Fruit fly (Drosophila melanogaster) whole organism, wandering third instar larva: ENCODE results near the gene Vps37B.

Source experiments
- Abd-B ChIP-seq: fragments of >200 bp; optimal IDR thresholded peaks from 2 replicates; lab custom pipeline; 2017; ENCODE audit warnings: missing biosample characterization, missing genetic modification characterization
- CG9705 ChIP-seq: fragments of 200-800 bp; sonication (Bioruptor generic); optimal IDR thresholded peaks from 2 replicates; lab custom pipeline; 2018; ENCODE audit warnings: missing biosample characterization, mild to moderate bottlenecking, missing genetic modification characterization
- CrebA ChIP-seq: fragments of 200-800 bp; sonication (Bioruptor generic); optimal IDR thresholded peaks from 2 replicates; lab custom pipeline; 2016; ENCODE audit warnings: missing biosample characterization, mild to moderate bottlenecking, missing genetic modification characterization, borderline replicate concordance
- Dfd ChIP-seq: fragments of >200 bp; optimal IDR thresholded peaks from 2 replicates; lab custom pipeline; 2017; ENCODE audit warnings: missing biosample characterization, missing genetic modification characterization
- Dif ChIP-seq: fragments of 200-275, 200-300 bp; sonication (Bioruptor generic); optimal IDR thresholded peaks from 2 replicates; lab custom pipeline; 2018; ENCODE audit warnings: missing biosample characterization, missing genetic modification characterization; ENCODE audit not compliant: partially characterized antibody
- GATAd ChIP-seq: sonication (Bioruptor generic); optimal IDR thresholded peaks from 2 replicates; lab custom pipeline; 2016; ENCODE audit warnings: missing biosample characterization, missing genetic modification characterization
- HLH106 ChIP-seq: fragments of 200-800 bp; optimal IDR thresholded peaks from 3 replicates; lab custom pipeline; 2019; ENCODE audit warnings: missing biosample characterization, mild to moderate bottlenecking, missing genetic modification characterization, moderate library complexity
- Hr78 ChIP-seq: fragments of >200 bp; optimal IDR thresholded peaks from 2 replicates; lab custom pipeline; 2017; ENCODE audit warnings: missing biosample characterization, missing genetic modification characterization
- Hr83 ChIP-seq: fragments of 200-300 bp; sonication (Bioruptor generic); optimal IDR thresholded peaks from 2 replicates; lab custom pipeline; 2016; ENCODE audit warnings: missing biosample characterization, mild to moderate bottlenecking, missing genetic modification characterization, moderate library complexity; ENCODE audit not compliant: poor library complexity, severe bottlenecking
- Jra ChIP-seq: sonication (Bioruptor generic); optimal IDR thresholded peaks from 2 replicates; lab custom pipeline; 2016; ENCODE audit warnings: missing biosample characterization, missing genetic modification characterization
- Mio ChIP-seq: sonication (Bioruptor generic); optimal IDR thresholded peaks from 2 replicates; lab custom pipeline; 2016; ENCODE audit warnings: missing biosample characterization, missing genetic modification characterization
- Myc ChIP-seq: fragments of >200 bp; optimal IDR thresholded peaks from 2 replicates; lab custom pipeline; 2017
- N ChIP-seq: fragments of >200 bp; optimal IDR thresholded peaks from 2 replicates; lab custom pipeline; 2018; ENCODE audit warnings: missing biosample characterization, missing external identifiers, missing genetic modification characterization
- OdsH ChIP-seq: fragments of 200-800 bp; sonication (Bioruptor generic); optimal IDR thresholded peaks from 2 replicates; lab custom pipeline; 2016; ENCODE audit warnings: missing biosample characterization, mild to moderate bottlenecking, missing genetic modification characterization
- Rel ChIP-seq, 2 experiments: fragments of 200-800 bp; sonication (Bioruptor generic) in 1 of 2; optimal IDR thresholded peaks; 2 replicates in 1 of 2; 3 replicates in 1 of 2; lab custom pipeline; 2016 to 2019; ENCODE audit warnings: mild to moderate bottlenecking in 2 of 2, missing biosample characterization in 2 of 2, missing genetic modification characterization in 2 of 2, moderate library complexity in 1 of 2
- Vsx2 ChIP-seq: fragments of 200-300, 225-300 bp; sonication (Bioruptor generic); optimal IDR thresholded peaks from 2 replicates; lab custom pipeline; 2018; ENCODE audit warnings: missing biosample characterization, missing genetic modification characterization; ENCODE audit not compliant: partially characterized antibody
- br ChIP-seq: fragments of 200-800 bp; sonication (Bioruptor generic); optimal IDR thresholded peaks from 2 replicates; lab custom pipeline; 2016; ENCODE audit warnings: missing biosample characterization, missing genetic modification characterization
- dl ChIP-seq, 2 experiments: fragments of 175-275, 200-275 bp in 1 of 2; fragments of 200-275 bp in 1 of 2; sonication (Bioruptor generic); optimal IDR thresholded peaks; lab custom pipeline; 2018; ENCODE audit warnings: mild to moderate bottlenecking in 2 of 2, missing biosample characterization in 2 of 2, missing genetic modification characterization in 2 of 2, moderate library complexity in 2 of 2; ENCODE audit not compliant: partially characterized antibody in 2 of 2, insufficient read depth in 1 of 2
- dsf ChIP-seq: sonication (Bioruptor generic); optimal IDR thresholded peaks from 2 replicates; lab custom pipeline; 2016; ENCODE audit warnings: missing biosample characterization, missing genetic modification characterization, borderline replicate concordance
- ey ChIP-seq: fragments of 200-800 bp; sonication (Bioruptor generic); optimal IDR thresholded peaks from 2 replicates; lab custom pipeline; 2016; ENCODE audit warnings: missing biosample characterization, missing genetic modification characterization
- foxo ChIP-seq, 2 experiments: fragments of 200-800 bp; sonication (Bioruptor generic); optimal IDR thresholded peaks; 2 replicates in 1 of 2; 3 replicates in 1 of 2; lab custom pipeline; 2016 to 2017; ENCODE audit warnings: missing biosample characterization in 2 of 2, missing genetic modification characterization in 2 of 2
- fru ChIP-seq: fragments of 200-800 bp; sonication (Bioruptor generic); optimal IDR thresholded peaks from 3 replicates; lab custom pipeline; 2016; ENCODE audit warnings: missing biosample characterization, mild to moderate bottlenecking, missing genetic modification characterization
- h ChIP-seq: fragments of 200-800 bp; sonication (Bioruptor generic); optimal IDR thresholded peaks from 3 replicates; lab custom pipeline; 2016; ENCODE audit warnings: missing biosample characterization, mild to moderate bottlenecking, missing genetic modification characterization
- jim ChIP-seq: fragments of 175-275, 200-325 bp; sonication (Bioruptor generic); optimal IDR thresholded peaks from 2 replicates; lab custom pipeline; 2016; ENCODE audit warnings: missing biosample characterization, mild to moderate bottlenecking, missing genetic modification characterization
- lola ChIP-seq: fragments of >200 bp; optimal IDR thresholded peaks from 2 replicates; lab custom pipeline; 2017; ENCODE audit warnings: missing biosample characterization, missing genetic modification characterization
- pan ChIP-seq: fragments of >200 bp; optimal IDR thresholded peaks from 2 replicates; lab custom pipeline; 2017
- psq ChIP-seq: fragments of 200-800 bp; sonication (Bioruptor generic); optimal IDR thresholded peaks from 3 replicates; lab custom pipeline; 2017; ENCODE audit warnings: missing biosample characterization, mild to moderate bottlenecking, missing genetic modification characterization, moderate library complexity
- rgr ChIP-seq: fragments of 200-800 bp; sonication (Bioruptor generic); optimal IDR thresholded peaks from 3 replicates; lab custom pipeline; 2016; ENCODE audit warnings: missing biosample characterization, mild to moderate bottlenecking, missing genetic modification characterization
- sage ChIP-seq: fragments of 200-800 bp; sonication (Bioruptor generic); optimal IDR thresholded peaks from 2 replicates; lab custom pipeline; 2016; ENCODE audit warnings: missing biosample characterization, mild to moderate bottlenecking, missing genetic modification characterization
- sv ChIP-seq: fragments of 200-800 bp; sonication (Bioruptor generic); optimal IDR thresholded peaks from 3 replicates; lab custom pipeline; 2016; ENCODE audit warnings: missing biosample characterization, missing genetic modification characterization
- tai ChIP-seq: sonication (Bioruptor generic); optimal IDR thresholded peaks from 2 replicates; lab custom pipeline; 2016; ENCODE audit warnings: missing biosample characterization, missing genetic modification characterization
- usp ChIP-seq: fragments of >200 bp; optimal IDR thresholded peaks from 2 replicates; lab custom pipeline; 2017; ENCODE audit warnings: missing biosample characterization, missing genetic modification characterization
- woc ChIP-seq: sonication (Bioruptor generic); optimal IDR thresholded peaks from 2 replicates; lab custom pipeline; 2016; ENCODE audit warnings: missing biosample characterization, mild to moderate bottlenecking, missing genetic modification characterization

The Vps37B gene

dm6 chr3R:5199581-5199980, 26.4 kb upstream of the Vps37B start:
- TF ChIP-seq Dfd (GFP tag; lab: Kevin White, UChicago) (no peak), sage (no peak), fru (no peak), GATAd (no peak), Dif (GFP tag; lab: Kevin White, UChicago) (no peak), OdsH (GFP tag; lab: Kevin White, UChicago) (no peak)

dm6 chr3R:5203796-5204195, 22.2 kb upstream of the Vps37B start:
- TF ChIP-seq Hr83 (GFP tag; lab: Kevin White, UChicago) (no peak), jim (no peak), Dfd (GFP tag; lab: Kevin White, UChicago) (no peak), sage (no peak), usp (GFP tag; lab: Kevin White, UChicago) (no peak), sv (no peak), OdsH (GFP tag; lab: Kevin White, UChicago) (no peak), lola (no peak), Jra (GFP tag; lab: Kevin White, UChicago) (no peak)

- TF ChIP-seq tai (GFP tag; lab: Kevin White, UChicago) (no peak), Mio (no peak), jim (no peak), GATAd (no peak), dl (GFP tag; optimal IDR thresholded peaks at IDR 0.05; lab: Kevin White, UChicago; ENCODE audit: insufficient read depth in 1 of 2, partially characterized antibody in 2 of 2) (no peak), CrebA (GFP tag; lab: Kevin White, UChicago) (no peak), OdsH (GFP tag; lab: Kevin White, UChicago) (no peak), Dif (GFP tag; lab: Kevin White, UChicago) (no peak), HLH106 (tag; lab: Kevin White, UChicago) (no peak), Vsx2 (no peak), N (GFP tag; lab: Kevin White, UChicago) (no peak), Jra (GFP tag; lab: Kevin White, UChicago) (no peak), CG9705 (GFP tag; lab: Kevin White, UChicago) (no peak), woc (no peak), br (GFP tag; lab: Kevin White, UChicago) (no peak), usp (GFP tag; lab: Kevin White, UChicago) (no peak), pan (lab: Kevin White, UChicago) (no peak), Abd-B (GFP tag; lab: Kevin White, UChicago) (no peak), fru (no peak), Hr83 (GFP tag; lab: Kevin White, UChicago) (no peak)
Observed at dm6 chr3R:5205319-5206033, 20.5 kb upstream of the Vps37B start.

- TF ChIP-seq Hr83 (GFP tag; lab: Kevin White, UChicago) (no peak), Rel (GFP tag; optimal IDR thresholded peaks at IDR 0.05; lab: Kevin White, UChicago) (no peak), Rel (tag; optimal IDR thresholded peaks at IDR 0.05; lab: Kevin White, UChicago) (peak; percentile 80)
Observed at dm6 chr3R:5207277-5208114, 18.5 kb upstream of the Vps37B start.

dm6 chr3R:5208115-5208365, 17.9 kb upstream of the Vps37B start:
- TF ChIP-seq Hr83 (GFP tag; lab: Kevin White, UChicago), result no peak
- no peak for TF ChIP-seq woc
- TF ChIP-seq jim, result no peak
- TF ChIP-seq ey (GFP tag; lab: Kevin White, UChicago), result no peak
- TF ChIP-seq sv, result no peak
- no peak for TF ChIP-seq Hr78 (GFP tag; lab: Kevin White, UChicago)
- TF ChIP-seq sage, result no peak
- no peak for TF ChIP-seq rgr (GFP tag; lab: Kevin White, UChicago)
- TF ChIP-seq foxo (GFP tag; optimal IDR thresholded peaks at IDR 0.05; lab: Kevin White, UChicago), result no peak
- no peak for TF ChIP-seq psq (GFP tag; lab: Kevin White, UChicago)
- TF ChIP-seq Jra (GFP tag; lab: Kevin White, UChicago), result no peak
- TF ChIP-seq dl (GFP tag; optimal IDR thresholded peaks at IDR 0.05; lab: Kevin White, UChicago; ENCODE audit: insufficient read depth in 1 of 2, partially characterized antibody in 2 of 2), result no peak
- no peak for TF ChIP-seq Myc
- no peak for TF ChIP-seq dsf (GFP tag; lab: Kevin White, UChicago)
- TF ChIP-seq h (GFP tag; lab: Kevin White, UChicago), result no peak
- no peak for TF ChIP-seq pan (lab: Kevin White, UChicago)
